Worm (Caenorhabditis elegans): Measurements from ENCODE around the gene srbc-5.

DNA sequence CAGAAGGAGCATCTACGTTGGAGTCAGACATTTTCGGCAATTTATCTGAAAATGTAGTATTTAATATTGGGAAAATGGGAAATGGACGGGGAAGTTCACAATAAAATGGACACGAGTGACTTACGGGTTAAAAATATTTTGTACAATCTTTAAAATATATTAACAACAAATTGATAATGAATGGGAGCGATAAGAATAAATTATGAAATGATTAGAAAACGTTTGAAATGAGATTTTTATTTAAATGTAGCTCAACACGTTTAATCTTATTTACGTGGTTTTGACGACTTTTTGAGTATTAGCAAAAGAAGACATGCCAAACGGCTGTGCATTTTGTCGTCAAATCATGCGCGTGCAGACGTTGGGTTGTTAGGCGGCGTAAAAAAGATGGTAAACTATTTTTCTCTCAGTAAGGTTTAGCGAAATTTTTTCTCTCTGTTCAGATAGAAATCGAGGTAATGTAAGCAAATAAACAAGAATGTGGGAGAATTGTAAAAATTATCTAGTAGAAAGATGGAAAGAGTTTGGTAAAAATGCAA, 18.0 kb downstream of the srbc-5 start, which contains the start of gene fbxa-64:
- TF ChIP-seq him-1 (tag; optimal IDR thresholded peaks at IDR 0.05), result no peak
- TF ChIP-seq dao-5 (tag; optimal IDR thresholded peaks at IDR 0.05), result no peak
